Fruit fly (Drosophila melanogaster) whole organism, embryonic: ENCODE measurements around the gene CG1213.

Experiments used
- Adf1 ChIP-seq: fragments of 200-800 bp; sonication (Bioruptor generic); IDR thresholded peaks from 2 replicates; pipeline ENCODE4 v1.3.6; 2022; ENCODE audit warnings: missing biosample characterization, missing genetic modification characterization
- BEAF-32 ChIP-seq: fragments of 200-800 bp; sonication (Bioruptor generic); optimal IDR thresholded peaks from 3 replicates; lab custom pipeline; 2017; ENCODE audit warnings: missing biosample characterization, missing genetic modification characterization, mild to moderate bottlenecking, moderate library complexity, missing genetic modification reagents
- Bdp1 ChIP-seq: fragments of 200-800 bp; sonication (Bioruptor generic); optimal IDR thresholded peaks from 3 replicates; lab custom pipeline; 2016; ENCODE audit warnings: missing biosample characterization, missing genetic modification characterization
- CG10321 ChIP-seq: fragments of 200-800 bp; sonication (Bioruptor generic); IDR thresholded peaks from 2 replicates; pipeline ENCODE4 v1.3.6; 2022; ENCODE audit warnings: missing biosample characterization, missing genetic modification characterization
- CG10462 ChIP-seq: fragments of 200-800 bp; sonication (Bioruptor generic); optimal IDR thresholded peaks from 2 replicates; lab custom pipeline; 2016; ENCODE audit warnings: missing biosample characterization, missing genetic modification characterization
- CG12744 ChIP-seq: fragments of 200-800 bp; sonication (Bioruptor generic); optimal IDR thresholded peaks from 2 replicates; lab custom pipeline; 2016; ENCODE audit warnings: missing biosample characterization, missing genetic modification characterization
- CG13424 ChIP-seq: fragments of 200-800 bp; sonication (Bioruptor generic); optimal IDR thresholded peaks from 2 replicates; lab custom pipeline; 2019; ENCODE audit warnings: missing biosample characterization, mild to moderate bottlenecking, missing genetic modification characterization, moderate library complexity
- CG15514 ChIP-seq: fragments of 200-800 bp; sonication (Bioruptor generic); optimal IDR thresholded peaks from 3 replicates; lab custom pipeline; 2017; ENCODE audit warnings: missing biosample characterization, missing genetic modification characterization, mild to moderate bottlenecking, moderate library complexity, missing genetic modification reagents
- CG2199 ChIP-seq: fragments of 200-800 bp; sonication (Bioruptor generic); IDR thresholded peaks from 3 replicates; pipeline ENCODE4 v1.3.6; 2022; ENCODE audit warnings: missing biosample characterization, missing genetic modification characterization
- CG2202 ChIP-seq: fragments of 200-800 bp; sonication (Bioruptor generic); optimal IDR thresholded peaks from 2 replicates; lab custom pipeline; 2018; ENCODE audit warnings: missing biosample characterization, mild to moderate bottlenecking, missing genetic modification characterization
- CG2712 ChIP-seq: fragments of 200-800 bp; optimal IDR thresholded peaks from 3 replicates; lab custom pipeline; 2019; ENCODE audit warnings: missing biosample characterization, mild to moderate bottlenecking, missing genetic modification characterization, moderate library complexity
- CG31365 ChIP-seq: fragments of 200-800 bp; sonication (Bioruptor generic); optimal IDR thresholded peaks from 2 replicates; lab custom pipeline; 2018; ENCODE audit warnings: missing biosample characterization, mild to moderate bottlenecking, missing genetic modification characterization
- CG3838 ChIP-seq: fragments of 200-800 bp; sonication (Bioruptor generic); optimal IDR thresholded peaks from 3 replicates; lab custom pipeline; 2016; ENCODE audit warnings: missing biosample characterization, missing genetic modification characterization
- CG4328 ChIP-seq: fragments of 200-800 bp; sonication (Bioruptor generic); optimal IDR thresholded peaks from 3 replicates; lab custom pipeline; 2017; ENCODE audit warnings: missing biosample characterization, missing genetic modification reagents, missing genetic modification characterization
- CG4820 ChIP-seq: fragments of 200-800 bp; sonication (Bioruptor generic); optimal IDR thresholded peaks from 3 replicates; lab custom pipeline; 2016; ENCODE audit warnings: missing biosample characterization, missing genetic modification characterization
- CG4854 ChIP-seq: fragments of 200-800 bp; sonication (Bioruptor generic); optimal IDR thresholded peaks from 2 replicates; lab custom pipeline; 2016; ENCODE audit warnings: missing biosample characterization, missing genetic modification characterization, inconsistent platforms
- CG6254 ChIP-seq: fragments of 200-800 bp; sonication (Bioruptor generic); optimal IDR thresholded peaks from 3 replicates; lab custom pipeline; 2017; ENCODE audit warnings: mild to moderate bottlenecking, missing biosample characterization, missing genetic modification reagents, missing genetic modification characterization
- CG6854 ChIP-seq: fragments of 200-800 bp; sonication (Bioruptor generic); optimal IDR thresholded peaks from 3 replicates; lab custom pipeline; 2017; ENCODE audit warnings: missing biosample characterization, mild to moderate bottlenecking, missing genetic modification characterization
- CG8359 ChIP-seq: fragments of 200-800 bp; sonication (Bioruptor generic); optimal IDR thresholded peaks from 2 replicates; lab custom pipeline; 2017; ENCODE audit warnings: missing biosample characterization, mild to moderate bottlenecking, missing genetic modification characterization, borderline replicate concordance
- CkIIα-i1 ChIP-seq: fragments of 200-800 bp; sonication (Bioruptor generic); IDR thresholded peaks from 2 replicates; pipeline ENCODE4 v1.3.6; 2022; ENCODE audit warnings: missing biosample characterization, missing genetic modification characterization
- Deaf1 ChIP-seq: fragments of 200-800 bp; optimal IDR thresholded peaks from 3 replicates; lab custom pipeline; 2019; ENCODE audit warnings: missing biosample characterization, mild to moderate bottlenecking, missing genetic modification characterization, moderate library complexity
- Dek ChIP-seq: fragments of 200-800 bp; sonication (Bioruptor generic); optimal IDR thresholded peaks from 3 replicates; lab custom pipeline; 2019; ENCODE audit warnings: missing biosample characterization, mild to moderate bottlenecking, missing genetic modification characterization, moderate library complexity
- Dip2 ChIP-seq: fragments of 200-800 bp; sonication (Bioruptor generic); IDR thresholded peaks from 2 replicates; pipeline ENCODE4 v1.3.6; 2022; ENCODE audit warnings: missing biosample characterization, missing genetic modification characterization
- Dip3 ChIP-seq: fragments of 200-800 bp; sonication (Bioruptor generic); optimal IDR thresholded peaks from 3 replicates; lab custom pipeline; 2016; ENCODE audit warnings: missing biosample characterization, missing genetic modification characterization
- Ets65A ChIP-seq: fragments of 200-800 bp; sonication (Bioruptor generic); peaks from one replicate; lab custom pipeline; 2016; ENCODE audit warnings: missing biosample characterization, missing genetic modification characterization
- H15 ChIP-seq: fragments of 200-800 bp; sonication (Bioruptor generic); IDR thresholded peaks from 3 replicates; pipeline ENCODE4 v1.3.6; 2022; ENCODE audit warnings: missing biosample characterization, missing genetic modification characterization
- HLHmδ ChIP-seq: fragments of 200-800 bp; sonication (Bioruptor generic); optimal IDR thresholded peaks from 2 replicates; lab custom pipeline; 2018; ENCODE audit warnings: missing biosample characterization, mild to moderate bottlenecking, missing genetic modification characterization, moderate library complexity
- Hr51 ChIP-seq, 2 experiments: fragments of 200-800 bp; sonication (Bioruptor generic); optimal IDR thresholded peaks; 2 replicates in 1 of 2; 3 replicates in 1 of 2; lab custom pipeline; 2016 to 2018; ENCODE audit warnings: missing biosample characterization in 2 of 2, missing genetic modification characterization in 2 of 2, mild to moderate bottlenecking in 1 of 2, moderate library complexity in 1 of 2
- Max ChIP-seq: fragments of 200-800 bp; sonication (Bioruptor generic); optimal IDR thresholded peaks from 2 replicates; lab custom pipeline; 2016; ENCODE audit warnings: missing biosample characterization, mild to moderate bottlenecking, missing genetic modification characterization
- Ptx1 ChIP-seq: fragments of 200-800 bp; sonication (Bioruptor generic); IDR thresholded peaks from 2 replicates; pipeline ENCODE4 v1.3.6; 2022; ENCODE audit warnings: missing biosample characterization, missing genetic modification characterization
- Sin3A ChIP-seq: fragments of >200 bp; optimal IDR thresholded peaks from 2 replicates; lab custom pipeline; 2018
- TFAM ChIP-seq: fragments of 200-800 bp; sonication (Bioruptor generic); optimal IDR thresholded peaks from 2 replicates; lab custom pipeline; 2017; ENCODE audit warnings: missing biosample characterization, missing genetic modification characterization, inconsistent platforms
- Usf ChIP-seq: fragments of 200-800 bp; sonication (Bioruptor generic); optimal IDR thresholded peaks from 2 replicates; lab custom pipeline; 2017; ENCODE audit warnings: missing genotype, missing biosample characterization, missing genetic modification characterization
- ab ChIP-seq: fragments of 200-800 bp; sonication (Bioruptor generic); optimal IDR thresholded peaks from 2 replicates; lab custom pipeline; 2016; ENCODE audit warnings: missing biosample characterization, missing genetic modification characterization
- abd-A ChIP-seq: fragments of 200-800 bp; sonication (Bioruptor generic); optimal IDR thresholded peaks from 3 replicates; lab custom pipeline; 2019; ENCODE audit warnings: missing biosample characterization, mild to moderate bottlenecking, missing genetic modification characterization, moderate library complexity
- br ChIP-seq: fragments of >200 bp; optimal IDR thresholded peaks from 2 replicates; lab custom pipeline; 2017
- croc ChIP-seq: fragments of 200-800 bp; sonication (Bioruptor generic); conservative IDR thresholded peaks from 3 replicates; pipeline ENCODE4 v1.3.6; 2022; ENCODE audit warnings: missing biosample characterization, missing genetic modification characterization
- crp ChIP-seq, 2 experiments: fragments of 200-800 bp; sonication (Bioruptor generic); optimal IDR thresholded peaks; 2 replicates in 1 of 2; 3 replicates in 1 of 2; lab custom pipeline; 2017; ENCODE audit warnings: missing biosample characterization in 2 of 2, missing genetic modification characterization in 2 of 2, mild to moderate bottlenecking in 1 of 2, moderate library complexity in 1 of 2
- emc ChIP-seq: fragments of 200-800 bp; sonication (Bioruptor generic); optimal IDR thresholded peaks from 2 replicates; lab custom pipeline; 2016; ENCODE audit warnings: missing biosample characterization, missing genetic modification characterization
- gcm2 ChIP-seq: fragments of 200-800 bp; sonication (Bioruptor generic); optimal IDR thresholded peaks from 2 replicates; lab custom pipeline; 2016; ENCODE audit warnings: missing biosample characterization, missing genetic modification characterization
- klu ChIP-seq: fragments of 200-800 bp; sonication (Bioruptor generic); IDR thresholded peaks from 2 replicates; pipeline ENCODE4 v1.3.6; 2022; ENCODE audit warnings: missing biosample characterization, missing genetic modification characterization
- luna ChIP-seq: fragments of 200-800 bp; sonication (Bioruptor generic); optimal IDR thresholded peaks from 2 replicates; lab custom pipeline; 2016; ENCODE audit warnings: missing biosample characterization, missing genetic modification characterization
- otp ChIP-seq: fragments of 200-800 bp; sonication (Bioruptor generic); IDR thresholded peaks from 3 replicates; pipeline ENCODE4, ENCODE4 v1.3.6; 2022; ENCODE audit warnings: missing biosample characterization, missing genetic modification characterization
- pho ChIP-seq: fragments of 200-800 bp; sonication (Bioruptor generic); optimal IDR thresholded peaks from 2 replicates; lab custom pipeline; 2016; ENCODE audit warnings: missing biosample characterization, missing genetic modification characterization
- prd ChIP-seq, 3 experiments: fragments of >200 bp in 2 of 3; fragments of 200-800 bp in 1 of 3; sonication (Bioruptor generic) in 1 of 3; optimal IDR thresholded peaks in 2 of 3; IDR thresholded peaks in 1 of 3; 2 replicates in 2 of 3; 3 replicates in 1 of 3; pipeline versions ENCODE4 v1.3.6 to Lab custom; 2017 to 2022; ENCODE audit warnings: missing biosample characterization in 1 of 3, missing genetic modification characterization in 1 of 3
- pum ChIP-seq: fragments of 200-800 bp; sonication (Bioruptor generic); optimal IDR thresholded peaks from 2 replicates; lab custom pipeline; 2016; ENCODE audit warnings: missing biosample characterization, missing genetic modification characterization
- ranshi ChIP-seq: fragments of 200-800 bp; sonication (Bioruptor generic); IDR thresholded peaks from 2 replicates; pipeline ENCODE4 v1.3.6; 2022; ENCODE audit warnings: missing biosample characterization, missing genetic modification characterization
- ro ChIP-seq: fragments of 200-800 bp; sonication (Bioruptor generic); IDR thresholded peaks from 2 replicates; pipeline ENCODE4 v1.3.6; 2022; ENCODE audit warnings: missing biosample characterization, missing genetic modification characterization
- sima ChIP-seq: fragments of 200-800 bp; sonication (Bioruptor generic); optimal IDR thresholded peaks from 2 replicates; lab custom pipeline; 2016; ENCODE audit warnings: missing biosample characterization, missing genetic modification characterization
- tio ChIP-seq: fragments of 200-800 bp; sonication (Bioruptor generic); optimal IDR thresholded peaks from 2 replicates; lab custom pipeline; 2017; ENCODE audit warnings: missing biosample characterization, missing genetic modification characterization, inconsistent platforms
- z ChIP-seq: fragments of 200-800 bp; sonication (Bioruptor generic); IDR thresholded peaks from 3 replicates; pipeline ENCODE4 v1.3.6; 2022; ENCODE audit warnings: missing biosample characterization, missing genetic modification characterization

Gene CG1213

dm6 chr3R:5791497-5791896 lies 49.5 kb upstream of the CG1213 start, which contains the start of gene Hpf1 (continued):
- TF ChIP-seq TFAM (GFP tag; lab: Kevin White, UChicago) (peak; percentile 87), CG31365 (peak; percentile 90), CG3838 (GFP tag; lab: Kevin White, UChicago) (peak; percentile 95), CG6854 (peak; percentile 97), CG4328 (GFP tag; lab: Kevin White, UChicago) (peak; percentile 94), CG6254 (GFP tag; lab: Kevin White, UChicago) (peak; percentile 93), CG4854 (peak; percentile 96), ab (GFP tag; lab: Kevin White, UChicago) (peak; percentile 96), CG12744 (GFP tag; lab: Kevin White, UChicago) (peak; percentile 98), croc (GFP tag; lab: Robert Waterston, UW) (peak; percentile 94), z (GFP tag; lab: Robert Waterston, UW) (peak; percentile 53; the same call in 1 of the 3 replicates), Dek (tag; lab: Kevin White, UChicago) (peak; percentile 97), Adf1 (GFP tag; lab: Robert Waterston, UW) (peak; percentile 84), tio (GFP tag; lab: Kevin White, UChicago) (peak; percentile 98), klu (GFP tag; lab: Robert Waterston, UW) (peak; percentile 96), Bdp1 (GFP tag; lab: Kevin White, UChicago) (peak; percentile 92), sima (peak; percentile 94), otp (GFP tag; lab: Robert Waterston, UW) (peak; percentile 97), Sin3A (lab: Kevin White, UChicago) (no peak), luna (GFP tag; lab: Kevin White, UChicago) (peak; percentile 97), Dip2 (GFP tag; lab: Robert Waterston, UW) (peak; percentile 73), pho (peak; percentile 99), Hr51 (GFP tag; optimal IDR thresholded peaks at IDR 0.05; lab: Kevin White, UChicago) (peak; percentile 98), HLHmδ (GFP tag; lab: Kevin White, UChicago) (no peak), CG10321 (peak; percentile 80; the same call in 1 of the 2 replicates), pum (GFP tag; lab: Kevin White, UChicago) (peak; percentile 98), CG2199 (GFP tag; lab: Robert Waterston, UW) (peak; percentile 85; the same call in 2 of the 3 replicates), CG2712 (tag; lab: Kevin White, UChicago) (peak; percentile 98), CG15514 (GFP tag; lab: Kevin White, UChicago) (peak; percentile 94), Usf (GFP tag; lab: Kevin White, UChicago) (peak; percentile 95), prd (optimal IDR thresholded peaks at IDR 0.05; lab: Kevin White, UChicago) (no peak), prd (GFP tag; IDR thresholded peaks at IDR 0.05; lab: Robert Waterston, UW) (peak; percentile 99), abd-A (tag; lab: Kevin White, UChicago) (no peak), Dip3 (peak; percentile 99), CG2202 (tag; lab: Kevin White, UChicago) (peak; percentile 96), ranshi (GFP tag; lab: Robert Waterston, UW) (peak; percentile 98), Max (GFP tag; lab: Kevin White, UChicago) (peak; percentile 98), crp (GFP tag; optimal IDR thresholded peaks at IDR 0.05; lab: Kevin White, UChicago) (peak in 1 of 2 experiments; percentile 69), CG13424 (peak; percentile 98), emc (GFP tag; lab: Kevin White, UChicago) (peak; percentile 97), Ets65A (GFP tag; lab: Kevin White, UChicago) (peak; percentile 100), gcm2 (GFP tag; lab: Kevin White, UChicago) (peak; percentile 96), CG8359 (GFP tag; lab: Kevin White, UChicago) (peak; percentile 90), ro (GFP tag; lab: Robert Waterston, UW) (peak; percentile 92), CG4820 (peak; percentile 97), H15 (GFP tag; lab: Robert Waterston, UW) (peak; percentile 97), CkIIα-i1 (peak; percentile 81; the same call in 1 of the 2 replicates), Ptx1 (GFP tag; lab: Robert Waterston, UW) (peak; percentile 99), Deaf1 (peak; percentile 85), CG10462 (peak; percentile 98), br (lab: Kevin White, UChicago) (no peak), BEAF-32 (GFP tag; lab: Kevin White, UChicago) (peak; percentile 44)
